Worm (Caenorhabditis elegans) whole organism, late embryonic: ENCODE measurements around the gene edg-1.

Experiments
- C08G9.2 ChIP-seq: sonication (generic microtip); optimal IDR thresholded peaks from 2 replicates; lab custom pipeline; 2016; ENCODE audit warnings: mild to moderate bottlenecking, missing genetic modification characterization, moderate library complexity, missing compliant biosample characterization
- C38D4.7 ChIP-seq: fragments of 200-800 bp; sonication (Bioruptor generic); optimal IDR thresholded peaks from 2 replicates; lab custom pipeline; 2018; ENCODE audit warnings: mild to moderate bottlenecking, missing genetic modification characterization, moderate library complexity, missing compliant biosample characterization
- T23F11.4 ChIP-seq: fragments of 200-800 bp; sonication (Bioruptor generic); optimal IDR thresholded peaks from 2 replicates; lab custom pipeline; 2018; ENCODE audit warnings: mild to moderate bottlenecking, missing genetic modification characterization, missing compliant biosample characterization
- Y22D7AL.16 ChIP-seq: sonication (generic microtip); optimal IDR thresholded peaks from 2 replicates; lab custom pipeline; 2016; ENCODE audit warnings: missing genetic modification characterization, missing compliant biosample characterization
- ahr-1 ChIP-seq: sonication (generic microtip); optimal IDR thresholded peaks from 2 replicates; lab custom pipeline; 2016; ENCODE audit warnings: missing genetic modification characterization, missing compliant biosample characterization
- ama-1 ChIP-seq: fragments of 150-350 bp; optimal IDR thresholded peaks from 2 replicates; lab custom pipeline; 2014
- ceh-18 ChIP-seq: sonication (generic microtip); optimal IDR thresholded peaks from 2 replicates; lab custom pipeline; 2016; ENCODE audit warnings: missing genetic modification characterization, missing compliant biosample characterization
- ceh-19 ChIP-seq: fragments of 200-800 bp; sonication (Bioruptor generic); optimal IDR thresholded peaks from 2 replicates; lab custom pipeline; 2018; ENCODE audit warnings: mild to moderate bottlenecking, missing genetic modification characterization, missing compliant biosample characterization
- ceh-2 ChIP-seq: sonication (generic microtip); optimal IDR thresholded peaks from 2 replicates; lab custom pipeline; 2016; ENCODE audit warnings: missing genotype, missing genetic modification characterization, missing compliant biosample characterization
- ceh-22 ChIP-seq: sonication (generic microtip); optimal IDR thresholded peaks from 2 replicates; lab custom pipeline; 2017; ENCODE audit warnings: missing biosample characterization, missing genetic modification characterization
- ceh-31 ChIP-seq: sonication (generic microtip); optimal IDR thresholded peaks from 2 replicates; lab custom pipeline; 2016; ENCODE audit warnings: missing genetic modification characterization, missing compliant biosample characterization
- ceh-34 ChIP-seq: sonication (generic microtip); optimal IDR thresholded peaks from 2 replicates; lab custom pipeline; 2016; ENCODE audit warnings: mild to moderate bottlenecking, missing genetic modification characterization, missing compliant biosample characterization
- ceh-48 ChIP-seq: sonication (generic microtip); optimal IDR thresholded peaks from 2 replicates; lab custom pipeline; 2016; ENCODE audit warnings: missing genetic modification characterization, inconsistent platforms, missing compliant biosample characterization
- che-1 ChIP-seq: sonication (generic microtip); optimal IDR thresholded peaks from 2 replicates; lab custom pipeline; 2016; ENCODE audit warnings: mild to moderate bottlenecking, missing genetic modification characterization, missing compliant biosample characterization
- elt-2 ChIP-seq: sonication (generic microtip); optimal IDR thresholded peaks from 2 replicates; lab custom pipeline; 2016; ENCODE audit warnings: missing genetic modification reagents, missing genetic modification characterization, missing compliant biosample characterization
- elt-4 ChIP-seq: sonication (generic microtip); optimal IDR thresholded peaks from 2 replicates; lab custom pipeline; 2016; ENCODE audit warnings: missing genetic modification characterization, missing compliant biosample characterization
- ets-4 ChIP-seq: sonication (generic microtip); optimal IDR thresholded peaks from 2 replicates; lab custom pipeline; 2016; ENCODE audit warnings: missing genetic modification characterization, missing compliant biosample characterization
- eyg-1 ChIP-seq: sonication (generic microtip); optimal IDR thresholded peaks from 2 replicates; lab custom pipeline; 2016; ENCODE audit warnings: missing genotype, missing genetic modification characterization, missing compliant biosample characterization
- fax-1 ChIP-seq: sonication (generic microtip); optimal IDR thresholded peaks from 2 replicates; lab custom pipeline; 2016; ENCODE audit warnings: missing genotype, missing genetic modification characterization, missing compliant biosample characterization
- fkh-6 ChIP-seq: sonication (generic microtip); optimal IDR thresholded peaks from 2 replicates; lab custom pipeline; 2016; ENCODE audit warnings: missing genetic modification characterization, missing compliant biosample characterization
- hlh-15 ChIP-seq: sonication (generic microtip); optimal IDR thresholded peaks from 2 replicates; lab custom pipeline; 2016; ENCODE audit warnings: missing genetic modification characterization, missing compliant biosample characterization
- hlh-30 ChIP-seq: sonication (generic microtip); optimal IDR thresholded peaks from 2 replicates; lab custom pipeline; 2017; ENCODE audit warnings: antibody characterized with exemption, missing genetic modification characterization, missing compliant biosample characterization; ENCODE audit not compliant: insufficient read depth
- hlh-6 ChIP-seq: sonication (generic microtip); optimal IDR thresholded peaks from 2 replicates; lab custom pipeline; 2016; ENCODE audit warnings: missing genotype, missing genetic modification characterization, missing compliant biosample characterization
- hlh-8 ChIP-seq: sonication (generic microtip); optimal IDR thresholded peaks from 2 replicates; lab custom pipeline; 2016; ENCODE audit warnings: missing genotype, missing genetic modification characterization, missing compliant biosample characterization
- lim-6 ChIP-seq: sonication (generic microtip); optimal IDR thresholded peaks from 2 replicates; lab custom pipeline; 2016; ENCODE audit warnings: missing genetic modification characterization, missing compliant biosample characterization
- lin-11 ChIP-seq: fragments of 200-800 bp; sonication (Bioruptor generic); optimal IDR thresholded peaks from 2 replicates; lab custom pipeline; 2018; ENCODE audit warnings: mild to moderate bottlenecking, missing genetic modification characterization, missing compliant biosample characterization
- odd-2 ChIP-seq: sonication (generic microtip); optimal IDR thresholded peaks from 2 replicates; lab custom pipeline; 2017; ENCODE audit warnings: antibody characterized with exemption, mild to moderate bottlenecking, missing genetic modification characterization, missing compliant biosample characterization
- pha-2 ChIP-seq: sonication (generic microtip); optimal IDR thresholded peaks from 2 replicates; lab custom pipeline; 2017; ENCODE audit warnings: mild to moderate bottlenecking, missing genetic modification characterization, missing compliant biosample characterization
- pros-1 ChIP-seq: fragments of 150-350 bp; optimal IDR thresholded peaks from 2 replicates; lab custom pipeline; 2014; ENCODE audit warnings: missing biosample characterization, missing genetic modification reagents, missing genetic modification characterization
- ref-2 ChIP-seq: sonication (generic microtip); optimal IDR thresholded peaks from 2 replicates; lab custom pipeline; 2016; ENCODE audit warnings: missing genetic modification characterization, missing compliant biosample characterization
- rnt-1 ChIP-seq: sonication (generic microtip); optimal IDR thresholded peaks from 2 replicates; lab custom pipeline; 2016; ENCODE audit warnings: missing genetic modification characterization, missing compliant biosample characterization
- sdc-2 ChIP-seq: sonication (generic microtip); optimal IDR thresholded peaks from 2 replicates; lab custom pipeline; 2016; ENCODE audit warnings: missing genotype, missing genetic modification characterization, missing compliant biosample characterization
- sox-2 ChIP-seq: fragments of 200-800 bp; sonication (Bioruptor generic); IDR thresholded peaks from 2 replicates; pipeline ENCODE4 v1.3.6; 2022; ENCODE audit warnings: missing genetic modification reagents, missing genetic modification characterization, missing compliant biosample characterization
- syd-9 ChIP-seq: sonication (generic microtip); optimal IDR thresholded peaks from 2 replicates; lab custom pipeline; 2016; ENCODE audit warnings: mild to moderate bottlenecking, missing genetic modification characterization, moderate library complexity, missing compliant biosample characterization
- tbx-2 ChIP-seq: sonication (generic microtip); optimal IDR thresholded peaks from 2 replicates; lab custom pipeline; 2016; ENCODE audit warnings: missing genetic modification characterization, missing compliant biosample characterization
- tbx-7 ChIP-seq: sonication (generic microtip); optimal IDR thresholded peaks from 2 replicates; lab custom pipeline; 2016; ENCODE audit warnings: missing genotype, missing genetic modification characterization, missing compliant biosample characterization
- unc-3 ChIP-seq, 2 experiments: fragments of 200-800 bp in 1 of 2; sonication (Bioruptor generic) in 1 of 2; sonication (generic microtip) in 1 of 2; conservative IDR thresholded peaks in 1 of 2; optimal IDR thresholded peaks in 1 of 2; 2 replicates each; pipeline versions ENCODE4 v1.3.6 to Lab custom; 2016 to 2022; ENCODE audit warnings: missing compliant biosample characterization in 2 of 2, missing genetic modification characterization in 2 of 2, missing genetic modification reagents in 1 of 2
- unc-42 ChIP-seq: sonication (generic microtip); optimal IDR thresholded peaks from 2 replicates; lab custom pipeline; 2016; ENCODE audit warnings: missing genotype, missing genetic modification characterization, missing compliant biosample characterization
- unc-86 ChIP-seq: sonication (generic microtip); optimal IDR thresholded peaks from 2 replicates; lab custom pipeline; 2016; ENCODE audit warnings: missing genetic modification characterization, missing compliant biosample characterization
- zip-5 ChIP-seq: sonication (generic microtip); optimal IDR thresholded peaks from 2 replicates; lab custom pipeline; 2016; ENCODE audit warnings: missing genetic modification characterization, missing compliant biosample characterization

The edg-1 gene

ce11 chrIV:11313880-11314279 lies 6.7 kb upstream of the edg-1 start, which contains the start of gene dnj-2:
TSS of gene dnj-2 (minus strand) at chrIV:11313980.
- TF ChIP-seq T23F11.4 (GFP tag; lab: Kevin White, UChicago): no peak
- TF ChIP-seq ref-2 (tag; lab: Kevin White, UChicago): no peak
- TF ChIP-seq sdc-2 (tag; lab: Kevin White, UChicago): no peak
- no peak for TF ChIP-seq hlh-30 (tag; lab: Kevin White, UChicago)
- no peak for TF ChIP-seq ama-1 (lab: Kevin White, UChicago)
- TF ChIP-seq ceh-22 (tag; lab: Kevin White, UChicago): no peak
- no peak for TF ChIP-seq syd-9 (tag; lab: Kevin White, UChicago)
- no peak for TF ChIP-seq unc-42 (tag; lab: Kevin White, UChicago)
- no peak for TF ChIP-seq lin-11 (tag; lab: Kevin White, UChicago)
- no peak for TF ChIP-seq ceh-19 (GFP tag; lab: Kevin White, UChicago)
- TF ChIP-seq C38D4.7 (GFP tag; lab: Kevin White, UChicago): no peak
- TF ChIP-seq ahr-1 (tag; lab: Kevin White, UChicago): no peak
- TF ChIP-seq elt-4: no peak
- no peak for TF ChIP-seq eyg-1 (tag; lab: Kevin White, UChicago)
- no peak for TF ChIP-seq ceh-18 (tag; lab: Kevin White, UChicago)
- TF ChIP-seq ceh-2 (tag; lab: Kevin White, UChicago): no peak
- TF ChIP-seq hlh-8 (tag; lab: Kevin White, UChicago): no peak

ce11 chrIV:11314885-11315284 lies 5.7 kb upstream of the edg-1 start, which contains the start of the genes B0035.3, B0035.22 and pfd-4:
TSS of gene B0035.3 (minus strand) at chrIV:11314998.
TSS of gene B0035.22 (plus strand) at chrIV:11315153.
TSS of gene pfd-4 (plus strand) at chrIV:11315207.
- TF ChIP-seq pros-1 (tag; lab: Kevin White, UChicago): no peak
- TF ChIP-seq pha-2 (tag; lab: Kevin White, UChicago): no peak
- TF ChIP-seq ceh-34 (tag; lab: Kevin White, UChicago): no peak
- TF ChIP-seq Y22D7AL.16 (tag; lab: Kevin White, UChicago): no peak
- TF ChIP-seq hlh-6 (tag; lab: Kevin White, UChicago): no peak
- TF ChIP-seq ceh-18 (tag; lab: Kevin White, UChicago): no peak
- TF ChIP-seq ama-1 (lab: Kevin White, UChicago): no peak
- peak; percentile 79 for TF ChIP-seq ceh-2 (tag; lab: Kevin White, UChicago)
- peak; percentile 57 for TF ChIP-seq elt-2 (tag; lab: Kevin White, UChicago)
- TF ChIP-seq zip-5 (tag; lab: Kevin White, UChicago): peak; percentile 61
- no peak for TF ChIP-seq unc-3 (GFP tag; conservative IDR thresholded peaks at IDR 0.05; lab: Robert Waterston, UW)
- no peak for TF ChIP-seq unc-3 (tag; optimal IDR thresholded peaks at IDR 0.05; lab: Kevin White, UChicago)
- TF ChIP-seq che-1 (tag; lab: Kevin White, UChicago): no peak
- TF ChIP-seq fkh-6 (tag; lab: Kevin White, UChicago): peak; percentile 34
- no peak for TF ChIP-seq T23F11.4 (GFP tag; lab: Kevin White, UChicago)
- peak; percentile 79 for TF ChIP-seq tbx-7 (tag; lab: Kevin White, UChicago)
- TF ChIP-seq rnt-1 (tag; lab: Kevin White, UChicago): peak; percentile 53
- TF ChIP-seq lim-6 (tag; lab: Kevin White, UChicago): peak; percentile 23
- TF ChIP-seq unc-42 (tag; lab: Kevin White, UChicago): peak; percentile 61
- TF ChIP-seq ref-2 (tag; lab: Kevin White, UChicago): peak; percentile 80
- no peak for TF ChIP-seq sox-2 (GFP tag; lab: Robert Waterston, UW)
- TF ChIP-seq ceh-31 (tag; lab: Kevin White, UChicago): peak; percentile 88
- TF ChIP-seq C08G9.2: peak; percentile 87
- TF ChIP-seq hlh-15: no peak
- no peak for TF ChIP-seq fax-1 (tag; lab: Kevin White, UChicago)
- no peak for TF ChIP-seq odd-2 (tag; lab: Kevin White, UChicago)
- peak; percentile 84 for TF ChIP-seq ets-4 (tag; lab: Kevin White, UChicago)
- no peak for TF ChIP-seq ceh-48
- TF ChIP-seq hlh-8 (tag; lab: Kevin White, UChicago): peak; percentile 47
- TF ChIP-seq ahr-1 (tag; lab: Kevin White, UChicago): no peak
- TF ChIP-seq unc-86: no peak
- peak; percentile 84 for TF ChIP-seq tbx-2 (tag; lab: Kevin White, UChicago)
